Worm (Caenorhabditis elegans) whole organism, L1 larva: ENCODE data around the gene madf-4.

Experiments used
- aha-1 ChIP-seq: fragments of 150-350 bp; optimal IDR thresholded peaks from 2 replicates; lab custom pipeline; 2014; ENCODE audit warnings: missing biosample characterization, missing genetic modification characterization
- ama-1 ChIP-seq: fragments of 150-350 bp; optimal IDR thresholded peaks from 2 replicates; lab custom pipeline; 2014
- fos-1 ChIP-seq: fragments of 150-350 bp; optimal IDR thresholded peaks from 2 replicates; lab custom pipeline; 2014; ENCODE audit warnings: missing biosample characterization, missing genetic modification characterization
- hlh-4 ChIP-seq: sonication (generic microtip); optimal IDR thresholded peaks from 2 replicates; lab custom pipeline; 2016; ENCODE audit warnings: mild to moderate bottlenecking, missing genetic modification characterization, missing compliant biosample characterization
- lin-39 ChIP-seq: fragments of 150-350 bp; optimal IDR thresholded peaks from 2 replicates; lab custom pipeline; 2014; ENCODE audit warnings: missing biosample characterization, missing genetic modification reagents, missing genetic modification characterization
- snpc-4 ChIP-seq: fragments of 150-350 bp; optimal IDR thresholded peaks from 2 replicates; lab custom pipeline; 2014; ENCODE audit warnings: missing biosample characterization, missing genetic modification characterization

DNA sequence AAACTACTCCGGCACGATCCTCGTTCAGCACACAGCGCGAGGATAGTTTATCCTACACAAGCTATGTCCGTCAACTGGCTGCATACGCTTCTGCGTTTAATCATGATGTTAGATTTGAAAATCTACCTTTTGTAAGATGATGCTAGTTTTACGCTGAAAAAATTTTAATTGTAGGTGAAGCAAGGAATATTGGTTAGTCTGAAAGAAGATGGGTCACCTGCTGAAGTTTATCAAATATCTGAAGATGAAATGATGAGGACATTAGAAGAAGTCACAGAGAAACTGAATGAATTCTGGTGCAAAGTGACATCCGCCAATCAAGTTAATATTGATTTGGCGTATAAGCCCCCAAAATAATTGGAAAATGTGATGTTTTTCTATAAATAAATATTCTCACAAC, 21.2 kb upstream of the madf-4 start:
- no peak for TF ChIP-seq snpc-4 (tag; lab: Kevin White, UChicago)
- no peak for TF ChIP-seq hlh-4
- no peak for TF ChIP-seq lin-39 (tag; lab: Kevin White, UChicago)
- TF ChIP-seq aha-1 (tag; lab: Kevin White, UChicago) = no peak
- TF ChIP-seq ama-1 = no peak
- no peak for TF ChIP-seq fos-1 (tag; lab: Kevin White, UChicago)
